Fruit fly (Drosophila melanogaster): ENCODE results near the gene Taf7.

Taf7 gene

dm6 chr3R:7954477-7954876 is 47.3 kb downstream of the Taf7 start:
- peak; percentile 10 for TF ChIP-seq CG13204 (GFP tag; optimal IDR thresholded peaks at IDR 0.05)
- TF ChIP-seq Pif1A (GFP tag; optimal IDR thresholded peaks at IDR 0.05): no peak
- TF ChIP-seq Snoo (tag; optimal IDR thresholded peaks at IDR 0.05): no peak
- TF ChIP-seq CG8159 (tag; optimal IDR thresholded peaks at IDR 0.05): no peak
- no peak for TF ChIP-seq CG14655 (GFP tag; optimal IDR thresholded peaks at IDR 0.05)
- TF ChIP-seq D1 (tag; optimal IDR thresholded peaks at IDR 0.05): no peak

dm6 chr3R:7957008-7957407 is 49.9 kb downstream of the Taf7 start:
- TF ChIP-seq CG32121 (GFP tag; IDR thresholded peaks at IDR 0.05) (no peak), CG8159 (tag; optimal IDR thresholded peaks at IDR 0.05) (no peak), CG10348 (GFP tag; IDR thresholded peaks at IDR 0.05) (no peak), D1 (tag; optimal IDR thresholded peaks at IDR 0.05) (no peak), CG17806 (tag; optimal IDR thresholded peaks at IDR 0.05) (no peak), CG4496 (GFP tag; IDR thresholded peaks at IDR 0.05) (no peak), CG34367 (tag; optimal IDR thresholded peaks at IDR 0.05) (no peak), CG8301 (tag; optimal IDR thresholded peaks at IDR 0.05) (no peak), EcR (GFP tag; optimal IDR thresholded peaks at IDR 0.05) (no peak), Ets98B (GFP tag; IDR thresholded peaks at IDR 0.05) (no peak), CG12605 (GFP tag; IDR thresholded peaks at IDR 0.05) (no peak), CG13204 (GFP tag; optimal IDR thresholded peaks at IDR 0.05) (no peak), Pif1A (GFP tag; optimal IDR thresholded peaks at IDR 0.05) (no peak), fd96Ca (GFP tag; IDR thresholded peaks at IDR 0.05) (no peak; the same call in 2 of the 3 replicates)
